Worm (Caenorhabditis elegans) whole organism, mixed stage, embryonic: ENCODE measurements around the gene best-24.

ENCODE experiments used
- M03D4.4 ChIP-seq: sonication (generic microtip); optimal IDR thresholded peaks from 2 replicates; lab custom pipeline; 2017; ENCODE audit warnings: mild to moderate bottlenecking, missing genetic modification characterization, missing compliant biosample characterization
- bed-3 ChIP-seq: fragments of 200-800 bp; sonication (Bioruptor generic); optimal IDR thresholded peaks from 3 replicates; lab custom pipeline; 2018; ENCODE audit warnings: mild to moderate bottlenecking, missing genetic modification characterization, moderate library complexity, missing compliant biosample characterization
- blmp-1 ChIP-seq: fragments of 150-350 bp; optimal IDR thresholded peaks from 2 replicates; lab custom pipeline; 2014; ENCODE audit warnings: missing biosample characterization, missing genetic modification characterization
- ceh-39 ChIP-seq: fragments of 150-350 bp; optimal IDR thresholded peaks from 2 replicates; lab custom pipeline; 2014; ENCODE audit warnings: missing biosample characterization, missing genetic modification characterization
- ceh-43 ChIP-seq: fragments of 200-800 bp; sonication (Bioruptor generic); optimal IDR thresholded peaks from 2 replicates; lab custom pipeline; 2018; ENCODE audit warnings: mild to moderate bottlenecking, missing genetic modification characterization, moderate library complexity, missing compliant biosample characterization
- ceh-83 ChIP-seq: fragments of 200-800 bp; sonication (Bioruptor generic); optimal IDR thresholded peaks from 2 replicates; lab custom pipeline; 2018; ENCODE audit warnings: mild to moderate bottlenecking, missing genetic modification characterization, missing compliant biosample characterization
- ces-1 ChIP-seq: fragments of 150-350 bp; optimal IDR thresholded peaks from 2 replicates; lab custom pipeline; 2014; ENCODE audit warnings: missing biosample characterization, missing genetic modification reagents, missing genetic modification characterization
- cnd-1 ChIP-seq: fragments of 200-800 bp; sonication (Bioruptor generic); optimal IDR thresholded peaks from 2 replicates; lab custom pipeline; 2018; ENCODE audit warnings: mild to moderate bottlenecking, missing genetic modification characterization, missing compliant biosample characterization
- drap-1 ChIP-seq: fragments of 200-800 bp; sonication (Bioruptor generic); optimal IDR thresholded peaks from 3 replicates; lab custom pipeline; 2018; ENCODE audit warnings: mild to moderate bottlenecking, missing genetic modification characterization, missing compliant biosample characterization
- elt-1 ChIP-seq: sonication (generic microtip); optimal IDR thresholded peaks from 2 replicates; lab custom pipeline; 2017; ENCODE audit warnings: missing genetic modification characterization, mild to moderate bottlenecking, missing compliant biosample characterization, antibody characterized with exemption, moderate library complexity, borderline replicate concordance; ENCODE audit not compliant: insufficient read depth
- flh-1 ChIP-seq: fragments of 200-800 bp; sonication (Bioruptor generic); optimal IDR thresholded peaks from 2 replicates; lab custom pipeline; 2018; ENCODE audit warnings: mild to moderate bottlenecking, missing genetic modification characterization, moderate library complexity, missing compliant biosample characterization
- ham-2 ChIP-seq: fragments of 200-800 bp; sonication (Bioruptor generic); optimal IDR thresholded peaks from 2 replicates; lab custom pipeline; 2018; ENCODE audit warnings: mild to moderate bottlenecking, missing genetic modification characterization, missing compliant biosample characterization
- hlh-1 ChIP-seq: fragments of 150-350 bp; optimal IDR thresholded peaks from 2 replicates; lab custom pipeline; 2014; ENCODE audit warnings: missing biosample characterization, missing genetic modification reagents, missing genetic modification characterization
- lin-13 ChIP-seq: fragments of 150-350 bp; optimal IDR thresholded peaks from 2 replicates; lab custom pipeline; 2014; ENCODE audit warnings: missing biosample characterization, missing genetic modification characterization
- lin-32 ChIP-seq: fragments of 200-800 bp; sonication (Bioruptor generic); optimal IDR thresholded peaks from 2 replicates; lab custom pipeline; 2018; ENCODE audit warnings: mild to moderate bottlenecking, missing genetic modification characterization, missing compliant biosample characterization
- lsy-2 ChIP-seq: fragments of 150-350 bp; optimal IDR thresholded peaks from 2 replicates; lab custom pipeline; 2014; ENCODE audit warnings: missing biosample characterization, missing genetic modification characterization
- mab-5 ChIP-seq: fragments of 150-350 bp; optimal IDR thresholded peaks from 2 replicates; lab custom pipeline; 2014; ENCODE audit warnings: missing biosample characterization, missing genetic modification characterization
- mep-1 ChIP-seq: fragments of 150-350 bp; optimal IDR thresholded peaks from 2 replicates; lab custom pipeline; 2017; ENCODE audit warnings: missing biosample characterization, missing genetic modification reagents, missing genetic modification characterization, inconsistent platforms
- mls-2 ChIP-seq: sonication (generic microtip); optimal IDR thresholded peaks from 2 replicates; lab custom pipeline; 2016; ENCODE audit warnings: mild to moderate bottlenecking, missing genetic modification characterization, moderate library complexity, missing compliant biosample characterization
- nhr-76 ChIP-seq: sonication (generic microtip); optimal IDR thresholded peaks from 2 replicates; lab custom pipeline; 2017; ENCODE audit warnings: missing biosample characterization, missing genetic modification characterization
- pha-4 ChIP-seq: fragments of 150-350 bp; optimal IDR thresholded peaks from 2 replicates; lab custom pipeline; 2018; ENCODE audit warnings: missing biosample characterization, missing genetic modification reagents, missing genetic modification characterization
- sem-2 ChIP-seq: fragments of 200-800 bp; sonication (Bioruptor generic); optimal IDR thresholded peaks from 2 replicates; lab custom pipeline; 2018; ENCODE audit warnings: mild to moderate bottlenecking, missing genetic modification characterization, missing compliant biosample characterization
- snpc-4 ChIP-seq: fragments of 150-350 bp; optimal IDR thresholded peaks from 2 replicates; lab custom pipeline; 2014; ENCODE audit warnings: missing biosample characterization, missing genetic modification characterization
- sptf-1 ChIP-seq: sonication (generic microtip); optimal IDR thresholded peaks from 2 replicates; lab custom pipeline; 2017; ENCODE audit warnings: mild to moderate bottlenecking, missing genetic modification characterization, moderate library complexity, missing compliant biosample characterization
- tbx-8 ChIP-seq: fragments of 200-800 bp; sonication (Bioruptor generic); optimal IDR thresholded peaks from 2 replicates; lab custom pipeline; 2018; ENCODE audit warnings: mild to moderate bottlenecking, missing genetic modification characterization, moderate library complexity, missing compliant biosample characterization
- unc-120 ChIP-seq: sonication (generic microtip); optimal IDR thresholded peaks from 2 replicates; lab custom pipeline; 2017; ENCODE audit warnings: missing genetic modification characterization, missing compliant biosample characterization; ENCODE audit not compliant: poor library complexity, severe bottlenecking
- unc-39 ChIP-seq: fragments of 150-350 bp; optimal IDR thresholded peaks from 2 replicates; lab custom pipeline; 2014; ENCODE audit warnings: missing biosample characterization, missing genetic modification characterization
- unc-62 ChIP-seq: fragments of 150-350 bp; optimal IDR thresholded peaks from 2 replicates; lab custom pipeline; 2014; ENCODE audit warnings: missing biosample characterization, missing genetic modification reagents, missing genetic modification characterization
- zip-8 ChIP-seq: fragments of 150-350 bp; optimal IDR thresholded peaks from 2 replicates; lab custom pipeline; 2014; ENCODE audit warnings: missing biosample characterization, missing genetic modification characterization
- ztf-11 ChIP-seq: fragments of 150-350 bp; optimal IDR thresholded peaks from 2 replicates; lab custom pipeline; 2014; ENCODE audit warnings: missing biosample characterization, missing genetic modification characterization

best-24 gene

ce11 chrIII:7866189-7866588 lies 34.6 kb upstream of the best-24 start, which contains the start of gene cup-4:
TSS of gene cup-4 (plus strand) at chrIII:7866489.
- TF ChIP-seq sptf-1 (tag; lab: Kevin White, UChicago) (no peak), lin-32 (GFP tag; lab: Kevin White, UChicago) (no peak), ces-1 (GFP tag; lab: Kevin White, UChicago) (no peak), snpc-4 (tag; lab: Kevin White, UChicago) (no peak), lsy-2 (tag; lab: Kevin White, UChicago) (no peak), tbx-8 (GFP tag; lab: Kevin White, UChicago) (no peak), ceh-83 (no peak), cnd-1 (no peak), nhr-76 (tag; lab: Kevin White, UChicago) (no peak), pha-4 (tag; lab: Kevin White, UChicago) (no peak)

ce11 chrIII:7872776-7873175 lies 28.1 kb upstream of the best-24 start:
- no peak for TF ChIP-seq lsy-2 (tag; lab: Kevin White, UChicago)
- TF ChIP-seq blmp-1 (tag; lab: Kevin White, UChicago): no peak
- TF ChIP-seq mls-2 (tag; lab: Kevin White, UChicago): no peak
- no peak for TF ChIP-seq drap-1 (GFP tag; lab: Kevin White, UChicago)
- TF ChIP-seq bed-3: no peak
- no peak for TF ChIP-seq mep-1 (tag; lab: Kevin White, UChicago)
- TF ChIP-seq cnd-1: no peak
- TF ChIP-seq unc-39 (tag; lab: Kevin White, UChicago): no peak
- no peak for TF ChIP-seq mab-5 (tag; lab: Kevin White, UChicago)

ce11 chrIII:7873481-7873880 lies 27.4 kb upstream of the best-24 start, which contains the start of gene tyr-1:
TSS of gene tyr-1 (plus strand) at chrIII:7873781.
- TF ChIP-seq ztf-11 (tag; lab: Kevin White, UChicago): no peak
- TF ChIP-seq flh-1 (GFP tag; lab: Kevin White, UChicago): no peak
- no peak for TF ChIP-seq ces-1 (GFP tag; lab: Kevin White, UChicago)
- TF ChIP-seq pha-4 (tag; lab: Kevin White, UChicago): no peak
- no peak for TF ChIP-seq bed-3
- TF ChIP-seq elt-1 (tag; lab: Kevin White, UChicago): no peak
- no peak for TF ChIP-seq ceh-43 (GFP tag; lab: Kevin White, UChicago)
- TF ChIP-seq sem-2: no peak
- no peak for TF ChIP-seq snpc-4 (tag; lab: Kevin White, UChicago)
- no peak for TF ChIP-seq blmp-1 (tag; lab: Kevin White, UChicago)
- TF ChIP-seq unc-39 (tag; lab: Kevin White, UChicago): no peak
- no peak for TF ChIP-seq ceh-39 (tag; lab: Kevin White, UChicago)

ce11 chrIII:7877090-7877489 lies 23.7 kb upstream of the best-24 start:
- TF ChIP-seq flh-1 (GFP tag; lab: Kevin White, UChicago) (no peak), ceh-83 (no peak), ham-2 (GFP tag; lab: Kevin White, UChicago) (no peak), ces-1 (GFP tag; lab: Kevin White, UChicago) (no peak), unc-62 (GFP tag; lab: Kevin White, UChicago) (no peak), nhr-76 (tag; lab: Kevin White, UChicago) (no peak), ceh-43 (GFP tag; lab: Kevin White, UChicago) (no peak)

ce11 chrIII:7878852-7879329 lies 21.9 kb upstream of the best-24 start, which contains the start of gene sup-18:
TSS of gene sup-18 (minus strand) at chrIII:7878902.
- no peak for TF ChIP-seq blmp-1 (tag; lab: Kevin White, UChicago)
- no peak for TF ChIP-seq nhr-76 (tag; lab: Kevin White, UChicago)
- no peak for TF ChIP-seq M03D4.4 (tag; lab: Kevin White, UChicago)
- TF ChIP-seq zip-8: no peak
- TF ChIP-seq tbx-8 (GFP tag; lab: Kevin White, UChicago): no peak
- TF ChIP-seq cnd-1: no peak

- TF ChIP-seq unc-39 (tag; lab: Kevin White, UChicago) (no peak), lsy-2 (tag; lab: Kevin White, UChicago) (no peak), cnd-1 (no peak), hlh-1 (tag; lab: Kevin White, UChicago) (peak; percentile 75), mep-1 (tag; lab: Kevin White, UChicago) (no peak), M03D4.4 (tag; lab: Kevin White, UChicago) (no peak), flh-1 (GFP tag; lab: Kevin White, UChicago) (no peak), sem-2 (no peak), unc-120 (tag; lab: Kevin White, UChicago) (peak; percentile 57), tbx-8 (GFP tag; lab: Kevin White, UChicago) (no peak), ceh-39 (tag; lab: Kevin White, UChicago) (no peak), zip-8 (no peak), mls-2 (tag; lab: Kevin White, UChicago) (no peak), lin-13 (tag; lab: Kevin White, UChicago) (no peak), ceh-43 (GFP tag; lab: Kevin White, UChicago) (no peak), lin-32 (GFP tag; lab: Kevin White, UChicago) (no peak), unc-62 (GFP tag; lab: Kevin White, UChicago) (peak; percentile 46), blmp-1 (tag; lab: Kevin White, UChicago) (no peak), drap-1 (GFP tag; lab: Kevin White, UChicago) (no peak), elt-1 (tag; lab: Kevin White, UChicago) (no peak)
- TF ChIP-seq, all 35 proteins: peak for 3
Observed at ce11 chrIII:7880132-7880715, 20.6 kb upstream of the best-24 start.
